Fruit fly (Drosophila melanogaster): ENCODE data around the gene Gtpx.

DNA sequence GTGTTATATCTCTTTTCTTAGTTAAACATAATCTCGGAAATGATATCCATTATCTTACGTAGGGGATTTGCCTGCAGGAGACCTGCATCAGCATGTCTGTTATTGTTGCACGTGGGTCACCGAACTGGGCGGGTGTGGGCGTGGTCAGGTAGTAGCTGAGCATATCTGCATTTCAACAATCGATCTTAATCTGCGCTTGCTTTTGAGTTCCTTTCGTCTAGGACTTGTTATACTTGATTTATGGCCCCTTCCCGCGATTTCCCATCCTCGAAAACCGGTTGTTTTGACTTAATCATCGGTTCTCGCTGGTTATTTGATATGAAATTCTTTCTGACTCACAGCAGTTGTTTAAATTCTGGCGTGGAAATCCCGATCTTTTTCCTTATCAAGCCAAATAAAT lies 21.3 kb upstream of the Gtpx start:
- TF ChIP-seq odd (GFP tag; optimal IDR thresholded peaks at IDR 0.05) (no peak), CG12219 (GFP tag; optimal IDR thresholded peaks at IDR 0.05) (no peak), kay (GFP tag; optimal IDR thresholded peaks at IDR 0.05) (no peak), CG8478 (optimal IDR thresholded peaks at IDR 0.05) (no peak), ewg (GFP tag; optimal IDR thresholded peaks at IDR 0.05) (no peak), da (GFP tag; optimal IDR thresholded peaks at IDR 0.05) (no peak), Hr78 (GFP tag; optimal IDR thresholded peaks at IDR 0.05) (no peak), chn (GFP tag; optimal IDR thresholded peaks at IDR 0.05) (no peak)
